Worm (Caenorhabditis elegans): ENCODE measurements around the gene sri-51.
A peak's percentile ranks its signal among the peaks of the same experiment; 100 is the strongest.
"Not testable (repeated sequence)": the region's sequence is repeated elsewhere in the genome, so short reads cannot be mapped to it uniquely, and the experiment has no call there.

The sri-51 gene

DNA sequence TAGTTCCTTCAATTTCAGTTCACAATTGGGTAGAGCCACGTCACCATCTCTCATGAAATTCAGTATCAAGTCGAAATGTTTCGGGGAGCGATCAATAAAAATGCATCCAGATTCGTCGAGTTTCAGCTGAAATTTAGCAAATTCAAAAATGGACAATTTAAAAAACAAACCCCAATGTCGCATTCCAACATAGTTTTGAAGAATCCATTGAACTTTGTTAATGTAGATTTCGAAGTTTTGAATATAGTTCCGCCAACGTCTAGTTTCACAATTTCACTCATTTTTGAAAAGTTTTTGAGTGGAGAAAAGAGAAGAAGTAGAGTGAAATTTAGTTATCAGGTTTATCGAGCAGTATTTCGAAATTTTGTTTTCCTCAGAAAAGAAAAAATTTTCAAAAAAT lies 22.8 kb upstream of the sri-51 start, which contains the start of gene ZC239.14:
Gene ZC239.14, minus strand, starts transcription at position 305 of the 400 bp plus-strand sequence.
- TF ChIP-seq mml-1 (tag; optimal IDR thresholded peaks at IDR 0.05) (no peak), aly-2 (tag; optimal IDR thresholded peaks at IDR 0.05) (no peak), nhr-77 (tag; optimal IDR thresholded peaks at IDR 0.05) (no peak), unc-39 (tag; optimal IDR thresholded peaks at IDR 0.05) (no peak), unc-62 (GFP tag; optimal IDR thresholded peaks at IDR 0.05) (no peak), ceh-82 (tag; optimal IDR thresholded peaks at IDR 0.05) (no peak)

- no peak for TF ChIP-seq lsy-12 (tag; optimal IDR thresholded peaks at IDR 0.05)
- TF ChIP-seq elt-2 (tag; optimal IDR thresholded peaks at IDR 0.05) = peak; percentile 15
Measured at ce11 chrII:3220723-3221122, 21.8 kb upstream of the sri-51 start, which contains the start of gene ZC239.22. TSS of gene ZC239.22 (minus strand) at chrII:3220823.

ce11 chrII:3215762-3216161 lies 16.9 kb upstream of the sri-51 start, which contains the start of gene ZC239.3:
TSS of gene ZC239.3 (plus strand) at chrII:3216062.
- not testable (repeated sequence) for TF ChIP-seq R02D3.7, lin-15B, egl-5 (tag; optimal IDR thresholded peaks at IDR 0.05)

DNA sequence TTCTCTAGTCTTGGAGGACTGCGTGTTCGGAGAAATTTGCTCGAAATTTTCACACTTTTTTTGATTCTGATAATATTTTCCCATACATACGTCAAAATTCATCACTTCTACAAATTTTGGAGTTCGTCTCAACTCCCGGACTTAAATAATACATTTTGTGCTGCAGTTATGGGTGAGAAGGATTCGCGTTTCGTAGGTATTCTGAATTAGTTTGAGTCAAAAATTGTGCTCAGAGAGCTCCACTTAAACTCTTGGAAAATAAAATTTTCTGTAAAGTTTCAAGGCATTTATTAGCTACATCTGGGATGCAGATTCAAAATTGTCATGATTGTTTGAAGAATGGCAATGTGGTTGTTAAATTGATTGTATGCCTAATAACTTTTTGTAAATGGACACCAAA lies 15.0 kb upstream of the sri-51 start, which contains the start of gene ZC239.4:
Gene ZC239.4, plus strand, starts transcription at position 301 of the 400 bp plus-strand sequence.
- no peak for TF ChIP-seq nhr-25 (tag; optimal IDR thresholded peaks at IDR 0.05)
- TF ChIP-seq lin-39 (tag; optimal IDR thresholded peaks at IDR 0.05) = no peak
- TF ChIP-seq ztf-11 (tag; optimal IDR thresholded peaks at IDR 0.05) = no peak
- TF ChIP-seq jun-1 (tag; optimal IDR thresholded peaks at IDR 0.05) = no peak
- TF ChIP-seq nhr-237 (tag; optimal IDR thresholded peaks at IDR 0.05) = no peak
- TF ChIP-seq nhr-11 (tag; optimal IDR thresholded peaks at IDR 0.05) = no peak
- no peak for TF ChIP-seq snpc-4 (tag; optimal IDR thresholded peaks at IDR 0.05)
- TF ChIP-seq elt-3 (tag; optimal IDR thresholded peaks at IDR 0.05) = no peak
- no peak for TF ChIP-seq eor-1 (tag; optimal IDR thresholded peaks at IDR 0.05)
- no peak for TF ChIP-seq nhr-12 (tag; optimal IDR thresholded peaks at IDR 0.05)

- TF ChIP-seq snpc-4 (tag; optimal IDR thresholded peaks at IDR 0.05) = no peak
- TF ChIP-seq nhr-11 (tag; optimal IDR thresholded peaks at IDR 0.05) = no peak
- TF ChIP-seq ceh-16 (tag; optimal IDR thresholded peaks at IDR 0.05) = no peak
- TF ChIP-seq nhr-76 (tag; optimal IDR thresholded peaks at IDR 0.05) = no peak
- TF ChIP-seq ceh-28 (tag; optimal IDR thresholded peaks at IDR 0.05) = no peak
- no peak for TF ChIP-seq ZK546.5 (tag; optimal IDR thresholded peaks at IDR 0.05)
- TF ChIP-seq lin-15B (tag; optimal IDR thresholded peaks at IDR 0.05) = no peak
- TF ChIP-seq fkh-10 (GFP tag; optimal IDR thresholded peaks at IDR 0.05) = no peak
- no peak for TF ChIP-seq nhr-25 (tag; optimal IDR thresholded peaks at IDR 0.05)
- TF ChIP-seq ztf-11 (tag; optimal IDR thresholded peaks at IDR 0.05) = no peak
Measured at ce11 chrII:3210365-3210764, 11.5 kb upstream of the sri-51 start, which contains the start of gene ZC239.5. TSS of gene ZC239.5 (plus strand) at chrII:3210665.

- peak; percentile 30 for TF ChIP-seq hmg-11 (tag; optimal IDR thresholded peaks at IDR 0.05)
- no peak for TF ChIP-seq aly-2 (tag; optimal IDR thresholded peaks at IDR 0.05)
- no peak for TF ChIP-seq egl-27 (tag; optimal IDR thresholded peaks at IDR 0.05)
- peak; percentile 33 for TF ChIP-seq snpc-4 (tag; optimal IDR thresholded peaks at IDR 0.05)
- peak; percentile 3 for TF ChIP-seq nhr-23 (tag; optimal IDR thresholded peaks at IDR 0.05)
- TF ChIP-seq nhr-43 (tag; optimal IDR thresholded peaks at IDR 0.05; ENCODE audit: poor library complexity, severe bottlenecking) = no peak
- TF ChIP-seq unc-62 (GFP tag; optimal IDR thresholded peaks at IDR 0.05) = no peak
- no peak for TF ChIP-seq ama-1 (optimal IDR thresholded peaks at IDR 0.05)
- peak; percentile 55 for TF ChIP-seq nfya-1 (tag; optimal IDR thresholded peaks at IDR 0.05; ENCODE audit: insufficient read depth)
- TF ChIP-seq ceh-82 (tag; optimal IDR thresholded peaks at IDR 0.05) = no peak
- TF ChIP-seq jun-1 (tag; optimal IDR thresholded peaks at IDR 0.05) = no peak
- no peak for TF ChIP-seq R02D3.7 (tag; optimal IDR thresholded peaks at IDR 0.05)
- TF ChIP-seq pha-4 (tag; optimal IDR thresholded peaks at IDR 0.05) = peak; percentile 66
Measured at ce11 chrII:3209251-3209650, 10.4 kb upstream of the sri-51 start, which contains the start of gene ZC239.6. TSS of gene ZC239.6 (plus strand) at chrII:3209631.
